Worm (Caenorhabditis elegans): Measurements from ENCODE around the gene Y5H2A.1.

Y5H2A.1 gene

DNA sequence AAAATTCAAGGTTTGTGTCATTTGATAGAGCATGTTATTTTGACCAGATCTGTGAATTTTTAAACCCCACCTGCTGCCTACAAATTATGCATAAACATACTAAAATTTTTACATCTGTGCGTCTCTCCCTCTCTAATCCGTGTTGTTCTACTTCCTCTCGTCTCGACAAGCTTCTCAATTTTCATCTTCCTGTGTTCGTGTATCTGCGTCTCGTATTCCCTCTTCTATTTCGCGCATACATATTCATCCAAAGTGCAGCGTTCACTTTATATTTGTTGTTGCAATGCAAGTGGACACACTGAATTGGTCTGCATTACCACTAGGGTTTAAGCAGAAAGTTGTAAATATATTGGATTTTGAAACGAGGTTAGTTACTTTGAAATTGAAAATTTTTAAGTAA lies 6.9 kb upstream of the Y5H2A.1 start, which contains the start of gene fbxa-137:
fbxa-137 (plus strand) TSS at position 274 of the 400 bp plus-strand sequence.
- TF ChIP-seq sma-3 (GFP tag; optimal IDR thresholded peaks at IDR 0.05): no peak
- no peak for TF ChIP-seq unc-39 (tag; optimal IDR thresholded peaks at IDR 0.05)
- TF ChIP-seq unc-55 (GFP tag; optimal IDR thresholded peaks at IDR 0.05): peak; percentile 62
- peak; percentile 21 for TF ChIP-seq C34F6.9 (tag; optimal IDR thresholded peaks at IDR 0.05)
- no peak for TF ChIP-seq snpc-4 (tag; optimal IDR thresholded peaks at IDR 0.05)

DNA sequence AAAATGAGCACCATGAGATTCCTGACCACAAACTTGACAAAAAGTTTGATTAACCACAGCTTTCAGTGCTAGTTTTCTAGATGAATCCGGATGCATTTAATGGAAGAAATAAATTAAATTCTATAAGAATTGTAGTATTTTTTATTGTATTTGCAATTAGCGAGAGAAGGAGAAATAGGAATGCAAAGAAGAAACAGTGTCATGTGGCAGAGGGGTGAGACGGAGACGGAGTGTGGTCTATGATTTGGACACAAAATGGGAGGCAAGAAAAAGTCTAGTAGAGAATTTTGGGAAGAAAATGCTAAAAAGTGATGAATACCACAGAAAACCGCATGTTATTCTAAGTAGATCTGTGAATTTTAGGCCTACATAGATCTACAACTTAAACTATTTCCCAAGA lies 6.4 kb upstream of the Y5H2A.1 start, which contains the start of gene nhr-59:
nhr-59 (minus strand) TSS at position 214 of the 400 bp plus-strand sequence.
- no peak for TF ChIP-seq unc-39 (tag; optimal IDR thresholded peaks at IDR 0.05)
- TF ChIP-seq lin-13 (GFP tag; optimal IDR thresholded peaks at IDR 0.05): no peak
- TF ChIP-seq unc-62 (GFP tag; optimal IDR thresholded peaks at IDR 0.05): no peak
- TF ChIP-seq nhr-129 (tag; optimal IDR thresholded peaks at IDR 0.05): peak; percentile 13
- TF ChIP-seq zag-1 (tag; optimal IDR thresholded peaks at IDR 0.05): no peak
- TF ChIP-seq F13H6.1 (tag; optimal IDR thresholded peaks at IDR 0.05): no peak
- no peak for TF ChIP-seq ceh-16 (tag; optimal IDR thresholded peaks at IDR 0.05)

DNA sequence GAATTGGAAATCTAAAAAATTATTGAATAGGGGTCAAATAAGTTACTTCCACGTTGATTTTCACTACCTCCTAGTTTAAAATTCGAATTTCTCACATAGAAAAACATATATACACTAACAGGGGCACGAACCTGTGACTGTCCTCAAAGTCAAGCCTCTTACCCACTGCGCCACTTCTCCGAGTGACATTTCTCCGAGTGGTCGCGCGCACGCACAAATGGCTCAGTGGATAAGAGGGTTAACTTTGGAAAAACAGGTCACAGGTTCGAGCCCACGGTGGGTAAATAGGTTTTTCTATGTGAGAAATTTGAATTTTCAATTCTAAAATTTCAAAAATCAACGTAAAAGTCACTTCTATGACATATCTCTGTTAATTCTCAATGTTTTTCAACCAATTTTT lies 5.6 kb upstream of the Y5H2A.1 start:
- TF ChIP-seq dmd-4 (tag; optimal IDR thresholded peaks at IDR 0.05): no peak
- TF ChIP-seq unc-39 (tag; optimal IDR thresholded peaks at IDR 0.05): no peak
- TF ChIP-seq sma-3 (GFP tag; optimal IDR thresholded peaks at IDR 0.05): no peak
- TF ChIP-seq mbf-1 (tag; optimal IDR thresholded peaks at IDR 0.05): no peak
- no peak for TF ChIP-seq nhr-77 (tag; optimal IDR thresholded peaks at IDR 0.05)
- no peak for TF ChIP-seq fos-1 (tag; optimal IDR thresholded peaks at IDR 0.05)
- no peak for TF ChIP-seq gmeb-1 (tag; optimal IDR thresholded peaks at IDR 0.05)
- no peak for TF ChIP-seq sma-9 (GFP tag; optimal IDR thresholded peaks at IDR 0.05)
- TF ChIP-seq sma-9 (tag; optimal IDR thresholded peaks at IDR 0.05): no peak
- no peak for TF ChIP-seq sem-4 (tag; optimal IDR thresholded peaks at IDR 0.05)
- no peak for TF ChIP-seq alr-1 (tag; optimal IDR thresholded peaks at IDR 0.05)
- TF ChIP-seq F13H6.1 (tag; optimal IDR thresholded peaks at IDR 0.05): no peak
- TF ChIP-seq elt-3 (tag; optimal IDR thresholded peaks at IDR 0.05): no peak
- TF ChIP-seq elt-1 (tag; optimal IDR thresholded peaks at IDR 0.05): no peak
- TF ChIP-seq nhr-11 (tag; optimal IDR thresholded peaks at IDR 0.05): no peak
- TF ChIP-seq ama-1 (optimal IDR thresholded peaks at IDR 0.05): no peak
- TF ChIP-seq ceh-16 (tag; optimal IDR thresholded peaks at IDR 0.05): no peak

DNA sequence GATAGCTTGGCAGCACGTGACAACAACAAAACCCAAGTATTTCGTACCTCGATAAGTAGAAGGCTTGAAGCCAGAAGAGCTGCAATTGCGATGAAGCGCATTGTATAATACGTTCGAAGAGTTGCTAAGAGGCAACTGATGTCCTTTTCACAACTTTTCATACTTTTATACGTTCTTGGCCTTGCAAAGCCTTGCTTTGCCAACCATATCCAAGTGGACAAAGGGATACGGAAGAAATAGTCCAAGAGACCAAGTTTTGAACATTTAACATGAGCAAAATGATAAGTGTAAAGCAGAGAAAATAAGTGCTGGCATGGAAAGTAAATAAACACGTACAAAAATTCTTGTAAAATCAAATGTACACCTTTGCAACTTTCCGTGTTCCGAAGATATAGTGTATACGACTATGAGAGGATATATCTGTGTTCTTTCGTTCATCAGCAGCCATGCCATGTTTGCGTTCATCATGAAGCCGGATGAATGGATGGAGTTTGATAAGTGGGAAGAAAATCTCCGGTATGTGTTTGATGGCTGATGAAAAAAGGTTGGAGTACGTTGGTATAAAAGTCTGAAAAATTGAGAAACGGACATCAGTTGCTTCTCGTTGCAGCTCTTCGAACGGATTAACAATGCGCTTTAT lies 2.7 kb upstream of the Y5H2A.1 start, which contains the start of the genes Y5H2A.4 and abu-4:
Y5H2A.4 (minus strand) TSS at position 101 of the 640 bp plus-strand sequence.
abu-4 (plus strand) TSS at position 590 of the 640 bp plus-strand sequence.
- TF ChIP-seq mab-5 (tag; optimal IDR thresholded peaks at IDR 0.05) (no peak), unc-39 (tag; optimal IDR thresholded peaks at IDR 0.05) (no peak), ztf-1 (GFP tag; conservative IDR thresholded peaks at IDR 0.05) (no peak), nhr-25 (tag; optimal IDR thresholded peaks at IDR 0.05) (no peak), peb-1 (tag; optimal IDR thresholded peaks at IDR 0.05) (no peak), lin-13 (GFP tag; optimal IDR thresholded peaks at IDR 0.05) (no peak), nhr-23 (tag; optimal IDR thresholded peaks at IDR 0.05) (no peak), nhr-12 (tag; optimal IDR thresholded peaks at IDR 0.05) (no peak), F13H6.1 (tag; optimal IDR thresholded peaks at IDR 0.05) (no peak), nhr-21 (tag; optimal IDR thresholded peaks at IDR 0.05) (no peak), nhr-11 (tag; optimal IDR thresholded peaks at IDR 0.05) (no peak), crh-2 (tag; optimal IDR thresholded peaks at IDR 0.05) (no peak), zag-1 (tag; optimal IDR thresholded peaks at IDR 0.05) (no peak), ztf-11 (tag; optimal IDR thresholded peaks at IDR 0.05) (no peak), elt-3 (tag; optimal IDR thresholded peaks at IDR 0.05) (no peak), egl-27 (tag; optimal IDR thresholded peaks at IDR 0.05) (no peak), ceh-82 (tag; optimal IDR thresholded peaks at IDR 0.05) (no peak), nhr-10 (tag; optimal IDR thresholded peaks at IDR 0.05) (no peak), elt-1 (tag; optimal IDR thresholded peaks at IDR 0.05) (no peak)

DNA sequence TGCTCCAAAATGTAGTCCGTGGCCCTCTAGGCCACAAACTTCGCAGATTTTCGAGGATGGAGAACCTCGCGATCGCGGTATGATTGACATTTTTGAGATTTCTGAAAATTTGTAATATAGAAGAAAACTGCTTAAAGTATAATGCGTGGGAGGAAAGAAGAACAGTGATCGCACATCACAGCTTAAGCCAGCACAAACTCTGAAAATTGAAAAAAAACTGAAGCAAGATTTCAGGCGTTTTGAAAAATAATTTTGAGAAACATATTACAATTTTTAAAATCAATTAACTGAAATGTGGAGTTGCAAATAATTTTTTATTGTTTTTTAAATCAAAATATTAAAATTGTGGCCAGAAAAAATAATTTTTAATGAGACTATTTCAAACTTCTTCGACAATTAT lies 4.7 kb downstream of the Y5H2A.1 start, which contains the start of gene nhr-275:
nhr-275 (minus strand) TSS at position 101 of the 400 bp plus-strand sequence.
- TF ChIP-seq F13H6.1 (tag; optimal IDR thresholded peaks at IDR 0.05): no peak
- no peak for TF ChIP-seq nhr-10 (tag; optimal IDR thresholded peaks at IDR 0.05)
- no peak for TF ChIP-seq ceh-16 (tag; optimal IDR thresholded peaks at IDR 0.05)
- TF ChIP-seq dmd-4 (tag; optimal IDR thresholded peaks at IDR 0.05): no peak
- no peak for TF ChIP-seq nhr-11 (tag; optimal IDR thresholded peaks at IDR 0.05)
- TF ChIP-seq C34F6.9 (tag; optimal IDR thresholded peaks at IDR 0.05): no peak
- TF ChIP-seq Y55F3AM.14 (GFP tag; optimal IDR thresholded peaks at IDR 0.05): no peak
- no peak for TF ChIP-seq lin-13 (GFP tag; optimal IDR thresholded peaks at IDR 0.05)
- no peak for TF ChIP-seq sem-4 (tag; optimal IDR thresholded peaks at IDR 0.05)
- TF ChIP-seq nhr-237 (tag; optimal IDR thresholded peaks at IDR 0.05): no peak
- TF ChIP-seq alr-1 (tag; optimal IDR thresholded peaks at IDR 0.05): no peak

All from whole organism, L2 larva.